Fruit fly (Drosophila melanogaster) whole organism, wandering third instar larva: ENCODE measurements around the gene CG5793.

Source experiments
- Abd-B ChIP-seq: fragments of >200 bp; optimal IDR thresholded peaks from 2 replicates; lab custom pipeline; 2017; ENCODE audit warnings: missing biosample characterization, missing genetic modification characterization
- CG32264 ChIP-seq: fragments of 200-800 bp; sonication (Bioruptor generic); optimal IDR thresholded peaks from 2 replicates; lab custom pipeline; 2016; ENCODE audit warnings: missing biosample characterization, missing genetic modification characterization
- Hr78 ChIP-seq: fragments of >200 bp; optimal IDR thresholded peaks from 2 replicates; lab custom pipeline; 2017; ENCODE audit warnings: missing biosample characterization, missing genetic modification characterization
- brk ChIP-seq: fragments of 200-800 bp; sonication (Bioruptor generic); optimal IDR thresholded peaks from 2 replicates; lab custom pipeline; 2016; ENCODE audit warnings: missing biosample characterization, mild to moderate bottlenecking, missing genetic modification characterization

DNA sequence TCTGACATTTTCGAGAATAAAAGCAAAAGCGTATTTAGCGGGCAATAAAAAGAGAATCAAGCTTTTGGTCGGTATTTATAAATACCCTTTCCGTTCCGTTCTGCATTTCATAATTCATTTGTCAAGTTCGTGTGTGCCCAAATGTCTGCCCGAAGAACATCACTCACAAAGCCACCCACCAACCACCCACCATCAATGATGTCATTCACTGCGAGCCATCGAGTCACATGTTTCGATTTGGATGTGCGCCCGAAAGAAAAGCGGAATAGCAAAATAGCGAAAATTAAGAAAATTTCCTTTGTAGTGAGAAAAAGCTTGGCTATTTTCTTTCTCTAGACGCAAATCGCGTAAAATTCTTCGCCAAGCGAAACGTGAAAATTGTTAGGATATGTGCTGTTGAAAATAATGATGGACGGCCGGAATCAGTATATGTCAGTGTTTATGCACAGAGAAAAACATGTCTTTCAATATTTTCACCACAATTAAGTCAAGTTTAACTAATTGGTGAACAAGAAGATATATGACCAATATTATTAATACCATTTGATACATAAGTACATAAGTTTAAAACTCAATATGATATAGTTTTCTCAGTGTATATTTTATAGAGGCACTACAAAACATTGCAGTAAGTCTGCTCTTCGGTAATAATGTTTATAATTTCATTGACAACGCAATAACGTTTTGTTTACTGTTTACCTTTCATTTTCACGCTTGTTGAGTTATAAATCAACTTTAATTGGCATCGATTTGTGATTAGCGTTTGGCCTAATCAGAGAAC lies 23.9 kb downstream of the CG5793 start:
- TF ChIP-seq Hr78 (no peak), Abd-B (GFP tag; lab: Kevin White, UChicago) (no peak), brk (GFP tag; lab: Kevin White, UChicago) (no peak), CG32264 (GFP tag; lab: Kevin White, UChicago) (no peak)
